Fruit fly (Drosophila melanogaster): ENCODE data around the gene CG6793.

Gene CG6793

dm6 chr3L:12056286-12057178 lies 14.3 kb downstream of the CG6793 start (continued):
- TF ChIP-seq nmo (GFP tag; optimal IDR thresholded peaks at IDR 0.05), result peak; percentile 82
- TF ChIP-seq fru (optimal IDR thresholded peaks at IDR 0.05), result no peak
- peak; percentile 65 for TF ChIP-seq az2 (GFP tag; optimal IDR thresholded peaks at IDR 0.05)
- TF ChIP-seq cas (GFP tag; IDR thresholded peaks at IDR 0.05), result no peak
- TF ChIP-seq NfI (GFP tag; optimal IDR thresholded peaks at IDR 0.05), result peak; percentile 8
- peak; percentile 76 for TF ChIP-seq NK7.1 (GFP tag; optimal IDR thresholded peaks at IDR 0.05)
- no peak for TF ChIP-seq CG31365 (tag; optimal IDR thresholded peaks at IDR 0.05)
- TF ChIP-seq CkIIα-i1 (GFP tag; IDR thresholded peaks at IDR 0.05), result no peak
- 0 out of 3 replicates have a peak, but pooled peaks have one; percentile 48 for TF ChIP-seq sr (GFP tag; IDR thresholded peaks at IDR 0.05)
- TF ChIP-seq Mad (GFP tag; optimal IDR thresholded peaks at IDR 0.05), result peak; percentile 27
- TF ChIP-seq Abd-B (GFP tag; optimal IDR thresholded peaks at IDR 0.05), result peak; percentile 55
- TF ChIP-seq gce (GFP tag; IDR thresholded peaks at IDR 0.05), result no peak
- no peak for TF ChIP-seq scrt (GFP tag; optimal IDR thresholded peaks at IDR 0.05)
- TF ChIP-seq CG17612 (GFP tag; IDR thresholded peaks at IDR 0.05), result no peak
- no peak for TF ChIP-seq Dref (GFP tag; IDR thresholded peaks at IDR 0.05)
- peak; percentile 89 for TF ChIP-seq gem (tag; optimal IDR thresholded peaks at IDR 0.05)
- TF ChIP-seq ara (GFP tag; IDR thresholded peaks at IDR 0.05), result peak; percentile 18; the same call in 1 of the 2 replicates
- TF ChIP-seq CG10979 (tag; optimal IDR thresholded peaks at IDR 0.05), result peak; percentile 86
- no peak for TF ChIP-seq CG7963 (GFP tag; IDR thresholded peaks at IDR 0.05; ENCODE audit: partially characterized antibody)
- TF ChIP-seq jigr1 (GFP tag; IDR thresholded peaks at IDR 0.05), result peak; percentile 34; the same call in 1 of the 3 replicates
- TF ChIP-seq CG12155 (GFP tag; optimal IDR thresholded peaks at IDR 0.05), result peak; percentile 64
- TF ChIP-seq maf-S (GFP tag; optimal IDR thresholded peaks at IDR 0.05), result peak; percentile 12
- TF ChIP-seq NC2α (GFP tag; optimal IDR thresholded peaks at IDR 0.05), result no peak
- peak; percentile 24 for TF ChIP-seq ERR (GFP tag; optimal IDR thresholded peaks at IDR 0.05)
- TF ChIP-seq CG13894 (tag; optimal IDR thresholded peaks at IDR 0.05), result no peak
- TF ChIP-seq al (GFP tag; IDR thresholded peaks at IDR 0.05), result peak; percentile 21; the same call in 1 of the 2 replicates
- TF ChIP-seq CG12219 (GFP tag; optimal IDR thresholded peaks at IDR 0.05), result peak; percentile 61
- no peak for TF ChIP-seq luna (GFP tag; optimal IDR thresholded peaks at IDR 0.05)
- TF ChIP-seq run (tag; optimal IDR thresholded peaks at IDR 0.05), result peak; percentile 54
- peak; percentile 16 for TF ChIP-seq p53 (GFP tag; optimal IDR thresholded peaks at IDR 0.05)
- peak in 1 of 2 experiments; percentile 13 for TF ChIP-seq crp (GFP tag; optimal IDR thresholded peaks at IDR 0.05)
- 0 out of 3 replicates have a peak, but pooled peaks have one; percentile 19 for TF ChIP-seq Dbx (GFP tag; IDR thresholded peaks at IDR 0.05)
- TF ChIP-seq btn (GFP tag; optimal IDR thresholded peaks at IDR 0.05), result peak; percentile 48
- TF ChIP-seq sens-2 (GFP tag; IDR thresholded peaks at IDR 0.05), result 0 out of 2 replicates have a peak, but pooled peaks have one; percentile 22
- TF ChIP-seq fd64A (GFP tag; optimal IDR thresholded peaks at IDR 0.05), result no peak
- TF ChIP-seq CG6854 (GFP tag; optimal IDR thresholded peaks at IDR 0.05), result peak; percentile 39
- TF ChIP-seq Gug (GFP tag; IDR thresholded peaks at IDR 0.05), result peak; percentile 45; the same call in 3 of the 4 replicates
- TF ChIP-seq CG15479 (GFP tag; optimal IDR thresholded peaks at IDR 0.05), result peak; percentile 74
- peak; percentile 29; the same call in 1 of the 2 replicates for TF ChIP-seq H2.0 (GFP tag; IDR thresholded peaks at IDR 0.05)
- TF ChIP-seq Rx (GFP tag; IDR thresholded peaks at IDR 0.05), result peak; percentile 47
- TF ChIP-seq CG7271 (tag; optimal IDR thresholded peaks at IDR 0.05), result no peak
- TF ChIP-seq CG3847 (GFP tag; IDR thresholded peaks at IDR 0.05), result peak; percentile 30
- TF ChIP-seq CG17328 (GFP tag; IDR thresholded peaks at IDR 0.05), result peak; percentile 15; the same call in 1 of the 2 replicates
- peak; percentile 54 for TF ChIP-seq exex (tag; optimal IDR thresholded peaks at IDR 0.05)
- no peak for TF ChIP-seq CG12299 (tag; optimal IDR thresholded peaks at IDR 0.05)
- TF ChIP-seq CG12942 (GFP tag; optimal IDR thresholded peaks at IDR 0.05), result peak; percentile 48
- TF ChIP-seq Ets97D (GFP tag; optimal IDR thresholded peaks at IDR 0.05), result no peak
- peak; percentile 49 for TF ChIP-seq Nf-YB (GFP tag; optimal IDR thresholded peaks at IDR 0.05)
- TF ChIP-seq CG1529 (GFP tag; optimal IDR thresholded peaks at IDR 0.05), result peak; percentile 28
